Worm (Caenorhabditis elegans) whole organism, L1 larva: ENCODE measurements around the gene glb-13.

Experiments
- elt-3 ChIP-seq, 6 experiments: fragments of 150-350 bp in 1 of 6; sonication (generic microtip); optimal IDR thresholded peaks; 2 replicates each; lab custom pipeline; 2017 to 2018; ENCODE audit warnings: missing biosample characterization in 6 of 6, missing genetic modification characterization in 6 of 6, inconsistent platforms in 1 of 6
- jun-1 ChIP-seq: fragments of 150-350 bp; optimal IDR thresholded peaks from 2 replicates; lab custom pipeline; 2014; ENCODE audit warnings: missing biosample characterization, missing genetic modification reagents, missing genetic modification characterization
- nhr-12 ChIP-seq: sonication (generic microtip); optimal IDR thresholded peaks from 2 replicates; lab custom pipeline; 2017; ENCODE audit warnings: missing biosample characterization, missing genetic modification characterization
- rnt-1 ChIP-seq: sonication (generic microtip); optimal IDR thresholded peaks from 2 replicates; lab custom pipeline; 2016; ENCODE audit warnings: mild to moderate bottlenecking, missing genetic modification characterization, moderate library complexity, missing compliant biosample characterization
- ztf-11 ChIP-seq, 2 experiments: sonication (generic microtip); optimal IDR thresholded peaks; 2 replicates each; lab custom pipeline; 2016 to 2017; ENCODE audit warnings: missing genetic modification characterization in 2 of 2, missing biosample characterization in 1 of 2, missing compliant biosample characterization in 1 of 2
- ztf-4 ChIP-seq: fragments of 150-350 bp; optimal IDR thresholded peaks from 2 replicates; lab custom pipeline; 2014; ENCODE audit warnings: missing biosample characterization, missing genetic modification characterization

ce11 chrX:12406592-12406991 is 28.4 kb upstream of the glb-13 start:
- TF ChIP-seq ztf-4 (tag; lab: Kevin White, UChicago) (no peak), nhr-12 (tag; lab: Kevin White, UChicago) (no peak), jun-1 (no peak), elt-3 (tag; optimal IDR thresholded peaks at IDR 0.05; lab: Kevin White, UChicago) (no peak), rnt-1 (tag; lab: Kevin White, UChicago) (no peak), ztf-11 (tag; optimal IDR thresholded peaks at IDR 0.05; lab: Kevin White, UChicago) (no peak)
